Worm (Caenorhabditis elegans) whole organism, L4 larva: Measurements from ENCODE around the gene R02F11.11.

ENCODE experiments used
- R02D3.7 ChIP-seq: fragments of 150-350 bp; sonication (generic microtip); optimal IDR thresholded peaks from 3 replicates; lab custom pipeline; 2014; ENCODE audit warnings: missing biosample characterization, missing genetic modification characterization
- ZK337.2 ChIP-seq: fragments of 200-800 bp; sonication (Bioruptor generic); IDR thresholded peaks from 2 replicates; pipeline ENCODE4 v1.3.6; 2022; ENCODE audit warnings: missing genetic modification reagents, missing genetic modification characterization, missing compliant biosample characterization
- aly-2 ChIP-seq: sonication (generic microtip); optimal IDR thresholded peaks from 2 replicates; lab custom pipeline; 2018; ENCODE audit warnings: missing biosample characterization, missing genetic modification characterization
- ceh-82 ChIP-seq: sonication (generic microtip); optimal IDR thresholded peaks from 2 replicates; lab custom pipeline; 2017; ENCODE audit warnings: missing biosample characterization, missing genetic modification characterization
- daf-12 ChIP-seq: fragments of 150-350 bp; optimal IDR thresholded peaks from 2 replicates; lab custom pipeline; 2014; ENCODE audit warnings: missing biosample characterization, missing genetic modification reagents, missing genetic modification characterization
- lsy-2 ChIP-seq, 2 experiments: fragments of 150-350 bp in 1 of 2; sonication (generic microtip) in 1 of 2; optimal IDR thresholded peaks; 2 replicates each; lab custom pipeline; 2014 to 2017; ENCODE audit warnings: missing biosample characterization in 2 of 2, missing genetic modification characterization in 2 of 2
- nhr-11 ChIP-seq: fragments of 150-350 bp; optimal IDR thresholded peaks from 2 replicates; lab custom pipeline; 2014; ENCODE audit warnings: missing biosample characterization, missing genetic modification characterization
- snpc-4 ChIP-seq: fragments of 150-350 bp; optimal IDR thresholded peaks from 2 replicates; lab custom pipeline; 2014; ENCODE audit warnings: missing biosample characterization, missing genetic modification characterization
- tag-97 ChIP-seq: fragments of 200-800 bp; sonication (Bioruptor generic); IDR thresholded peaks from 2 replicates; pipeline ENCODE4 v1.3.6; 2022; ENCODE audit warnings: missing genetic modification characterization, missing compliant biosample characterization
- zfp-2 ChIP-seq: sonication (generic microtip); optimal IDR thresholded peaks from 2 replicates; lab custom pipeline; 2016; ENCODE audit warnings: mild to moderate bottlenecking, missing genetic modification characterization, missing compliant biosample characterization

ce11 chrV:4818563-4818962 lies 26.9 kb downstream of the R02F11.11 start, which contains the start of gene ccep-97:
- TF ChIP-seq nhr-11 (no peak), snpc-4 (tag; lab: Kevin White, UChicago) (no peak), tag-97 (GFP tag; lab: Robert Waterston, UW) (no peak), R02D3.7 (no peak), lsy-2 (tag; optimal IDR thresholded peaks at IDR 0.05; lab: Kevin White, UChicago) (no peak), ZK337.2 (GFP tag; lab: Robert Waterston, UW) (no peak), ceh-82 (tag; lab: Kevin White, UChicago) (no peak), aly-2 (no peak), daf-12 (no peak), zfp-2 (no peak)
